Fruit fly (Drosophila melanogaster): Measurements from ENCODE around the gene Septin1.

Gene Septin1

DNA sequence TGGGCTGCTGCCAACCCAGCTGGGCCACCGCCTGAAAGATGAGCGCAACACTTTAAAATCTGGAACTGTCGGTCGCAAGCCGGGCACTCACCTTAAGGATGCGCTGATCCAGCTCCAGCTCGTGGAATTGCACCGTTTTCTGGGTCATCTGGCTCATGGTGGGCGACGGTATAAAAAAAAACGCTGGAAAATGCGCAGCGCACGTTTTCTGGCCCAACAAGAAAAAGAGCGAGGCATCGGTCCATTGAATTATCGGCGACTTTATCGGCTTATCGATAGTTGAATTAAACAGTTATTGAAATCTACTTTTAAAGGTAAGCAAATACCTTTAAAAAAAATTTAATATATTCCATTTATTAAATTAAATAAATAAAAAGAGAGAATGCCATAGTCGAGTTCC, 29.6 kb downstream of the Septin1 start, which contains the start of gene Ddx56:
Ddx56 (minus strand) TSS at position 252 of the 400 bp plus-strand sequence.
- TF ChIP-seq row (GFP tag; IDR thresholded peaks at IDR 0.05) = peak; percentile 43; the same call in 2 of the 3 replicates
- TF ChIP-seq shn (GFP tag; optimal IDR thresholded peaks at IDR 0.05) = no peak
- no peak for TF ChIP-seq PHDP (tag; optimal IDR thresholded peaks at IDR 0.05)
- no peak for TF ChIP-seq CG18599 (GFP tag; optimal IDR thresholded peaks at IDR 0.05)
- no peak for TF ChIP-seq CG12236 (GFP tag; optimal IDR thresholded peaks at IDR 0.05)
- TF ChIP-seq MBD-R2 (GFP tag; IDR thresholded peaks at IDR 0.05) = peak; percentile 46; the same call in 1 of the 2 replicates
- no peak for TF ChIP-seq Nf-YC (tag; optimal IDR thresholded peaks at IDR 0.05)
- TF ChIP-seq ci (GFP tag; IDR thresholded peaks at IDR 0.05) = no peak
- no peak for TF ChIP-seq yki (optimal IDR thresholded peaks at IDR 0.05)
- TF ChIP-seq CG2116 (GFP tag; optimal IDR thresholded peaks at IDR 0.05) = peak; percentile 9
- TF ChIP-seq CG10565 (GFP tag; optimal IDR thresholded peaks at IDR 0.05) = no peak
- TF ChIP-seq ken (GFP tag; IDR thresholded peaks at IDR 0.05) = no peak
- no peak for TF ChIP-seq p53 (GFP tag; optimal IDR thresholded peaks at IDR 0.05)
- TF ChIP-seq Hr3 (GFP tag; optimal IDR thresholded peaks at IDR 0.05) = no peak
- no peak for TF ChIP-seq H15 (GFP tag; IDR thresholded peaks at IDR 0.05)
- no peak for TF ChIP-seq Gug (GFP tag; IDR thresholded peaks at IDR 0.05)
- TF ChIP-seq E2f2 (GFP tag; IDR thresholded peaks at IDR 0.05) = 0 out of 2 replicates have a peak, but pooled peaks have one; percentile 13
- peak; percentile 47; the same call in 2 of the 3 replicates for TF ChIP-seq Doc3 (GFP tag; IDR thresholded peaks at IDR 0.05; ENCODE audit: partially characterized antibody)
- TF ChIP-seq al (GFP tag; IDR thresholded peaks at IDR 0.05) = no peak
- no peak for TF ChIP-seq CG17359 (tag; optimal IDR thresholded peaks at IDR 0.05)
- TF ChIP-seq Myb (GFP tag; optimal IDR thresholded peaks at IDR 0.05) = no peak
- no peak for TF ChIP-seq fd3F (GFP tag; optimal IDR thresholded peaks at IDR 0.05)
- TF ChIP-seq sens (GFP tag) = no peak
- no peak for TF ChIP-seq CG2199 (GFP tag; IDR thresholded peaks at IDR 0.05)
- 0 out of 2 replicates have a peak, but pooled peaks have one; percentile 16 for TF ChIP-seq tna (GFP tag; IDR thresholded peaks at IDR 0.05; ENCODE audit: partially characterized antibody)
- TF ChIP-seq CG15696 (tag; optimal IDR thresholded peaks at IDR 0.05) = no peak
- peak; percentile 68 for TF ChIP-seq Dll (GFP tag; IDR thresholded peaks at IDR 0.05; ENCODE audit: partially characterized antibody)
- TF ChIP-seq MESR4 (GFP tag; optimal IDR thresholded peaks at IDR 0.05) = peak; percentile 85
- no peak for TF ChIP-seq scrt (GFP tag; optimal IDR thresholded peaks at IDR 0.05)
- no peak for TF ChIP-seq CG32772 (GFP tag; IDR thresholded peaks at IDR 0.05)
- peak; percentile 55 for TF ChIP-seq BEAF-32 (GFP tag; optimal IDR thresholded peaks at IDR 0.05)
- TF ChIP-seq Lhr (GFP tag; optimal IDR thresholded peaks at IDR 0.05) = no peak
- 0 out of 3 replicates have a peak, but pooled peaks have one; percentile 15 for TF ChIP-seq CG6791 (GFP tag; IDR thresholded peaks at IDR 0.05; ENCODE audit: partially characterized antibody)
- no peak for TF ChIP-seq esg (GFP tag; conservative IDR thresholded peaks at IDR 0.05)
- no peak for TF ChIP-seq ftz-f1 (GFP tag; optimal IDR thresholded peaks at IDR 0.05)
- no peak for TF ChIP-seq Bdp1 (GFP tag; optimal IDR thresholded peaks at IDR 0.05)
- peak; percentile 66 for TF ChIP-seq ewg (GFP tag; optimal IDR thresholded peaks at IDR 0.05)
- peak; percentile 51; the same call in 1 of the 2 replicates for TF ChIP-seq sna (GFP tag; IDR thresholded peaks at IDR 0.05; ENCODE audit: partially characterized antibody)
- no peak for TF ChIP-seq Jarid2 (GFP tag; optimal IDR thresholded peaks at IDR 0.05)
- no peak for TF ChIP-seq CG10462 (GFP tag; optimal IDR thresholded peaks at IDR 0.05)
- no peak for TF ChIP-seq nau (GFP tag; optimal IDR thresholded peaks at IDR 0.05)
- no peak for TF ChIP-seq CG11247 (GFP tag; IDR thresholded peaks at IDR 0.05)
- peak; percentile 43; the same call in 1 of the 3 replicates for TF ChIP-seq zen2 (GFP tag; IDR thresholded peaks at IDR 0.05; ENCODE audit: partially characterized antibody)
- TF ChIP-seq GATAe (GFP tag; conservative IDR thresholded peaks at IDR 0.05) = no peak
- TF ChIP-seq CG9727 (GFP tag; optimal IDR thresholded peaks at IDR 0.05) = no peak
- TF ChIP-seq mam (GFP tag; optimal IDR thresholded peaks at IDR 0.05) = no peak
- no peak for TF ChIP-seq CG12219 (GFP tag; optimal IDR thresholded peaks at IDR 0.05)
- no peak for TF ChIP-seq pita (GFP tag; optimal IDR thresholded peaks at IDR 0.05)
- TF ChIP-seq cato (GFP tag; optimal IDR thresholded peaks at IDR 0.05; ENCODE audit: borderline replicate concordance) = no peak
- no peak for TF ChIP-seq tup (GFP tag; optimal IDR thresholded peaks at IDR 0.05)
- no peak for TF ChIP-seq Poxn (GFP tag; IDR thresholded peaks at IDR 0.05)

Data from whole organism, embryonic.